Fruit fly (Drosophila melanogaster) whole organism, embryonic: ENCODE measurements around the gene CG7702.
A peak's percentile ranks its signal among the peaks of the same experiment; 100 is the strongest.

Experiments
- Antp ChIP-seq: fragments of 200-800 bp; sonication (Bioruptor generic); optimal IDR thresholded peaks from 3 replicates; lab custom pipeline; 2016; ENCODE audit warnings: missing biosample characterization, missing genetic modification characterization
- Awh ChIP-seq: fragments of 200-800 bp; sonication (Bioruptor generic); IDR thresholded peaks from 2 replicates; pipeline ENCODE4, ENCODE4 v1.3.6; 2022; ENCODE audit warnings: missing biosample characterization, missing genetic modification characterization
- Bgb ChIP-seq: fragments of 200-800 bp; sonication (Bioruptor generic); IDR thresholded peaks from 2 replicates; pipeline ENCODE4 v1.3.6; 2022; ENCODE audit warnings: missing biosample characterization, missing genetic modification characterization; ENCODE audit not compliant: partially characterized antibody
- Blimp-1 ChIP-seq: fragments of 200-800 bp; sonication (Bioruptor generic); optimal IDR thresholded peaks from 3 replicates; lab custom pipeline; 2018; ENCODE audit warnings: missing biosample characterization, missing genetic modification characterization, mild to moderate bottlenecking, moderate library complexity, missing genetic modification reagents
- CG12071 ChIP-seq: fragments of 200-800 bp; sonication (Bioruptor generic); optimal IDR thresholded peaks from 3 replicates; lab custom pipeline; 2018; ENCODE audit warnings: missing biosample characterization, mild to moderate bottlenecking, missing genetic modification characterization
- CG12155 ChIP-seq: fragments of 200-800 bp; sonication (Bioruptor generic); optimal IDR thresholded peaks from 3 replicates; lab custom pipeline; 2016; ENCODE audit warnings: missing biosample characterization, missing genetic modification characterization
- CG13123 ChIP-seq: fragments of 200-800 bp; sonication (Bioruptor generic); optimal IDR thresholded peaks from 2 replicates; lab custom pipeline; 2016; ENCODE audit warnings: missing biosample characterization, missing genetic modification characterization
- CG13287 ChIP-seq: fragments of 200-800 bp; sonication (Bioruptor generic); IDR thresholded peaks from 2 replicates; pipeline ENCODE4 v1.3.6; 2022; ENCODE audit warnings: missing biosample characterization, missing genetic modification characterization; ENCODE audit not compliant: partially characterized antibody
- CG14667 ChIP-seq: fragments of 200-800 bp; sonication (Bioruptor generic); IDR thresholded peaks from 2 replicates; pipeline ENCODE4 v1.3.6; 2022; ENCODE audit warnings: missing biosample characterization, missing genetic modification characterization
- CG14710 ChIP-seq: fragments of 200-800 bp; sonication (Bioruptor generic); optimal IDR thresholded peaks from 3 replicates; lab custom pipeline; 2019; ENCODE audit warnings: missing biosample characterization, mild to moderate bottlenecking, missing genetic modification characterization, moderate library complexity
- CG14860 ChIP-seq: fragments of 200-800 bp; sonication (Bioruptor generic); IDR thresholded peaks from 3 replicates; pipeline ENCODE4 v1.3.6; 2022; ENCODE audit warnings: missing biosample characterization, missing genetic modification characterization; ENCODE audit not compliant: partially characterized antibody
- CG17359 ChIP-seq: fragments of 200-800 bp; sonication (Bioruptor generic); optimal IDR thresholded peaks from 3 replicates; lab custom pipeline; 2018; ENCODE audit warnings: missing biosample characterization, mild to moderate bottlenecking, missing genetic modification characterization, moderate library complexity
- CG1832 ChIP-seq: fragments of 200-800 bp; sonication (Bioruptor generic); optimal IDR thresholded peaks from 2 replicates; lab custom pipeline; 2017; ENCODE audit warnings: missing biosample characterization, mild to moderate bottlenecking, missing genetic modification characterization, inconsistent platforms
- CG2678 ChIP-seq: fragments of 200-800 bp; sonication (Bioruptor generic); optimal IDR thresholded peaks from 3 replicates; lab custom pipeline; 2019; ENCODE audit warnings: missing biosample characterization, mild to moderate bottlenecking, missing genetic modification characterization, moderate library complexity
- CG2875 ChIP-seq: fragments of 200-800 bp; sonication (Bioruptor generic); optimal IDR thresholded peaks from 2 replicates; lab custom pipeline; 2017; ENCODE audit warnings: missing biosample characterization, mild to moderate bottlenecking, missing genetic modification characterization, missing genetic modification reagents
- CG31388 ChIP-seq: fragments of 200-800 bp; sonication (Bioruptor generic); optimal IDR thresholded peaks from 2 replicates; lab custom pipeline; 2016; ENCODE audit warnings: missing biosample characterization, missing genetic modification characterization
- CG31441 ChIP-seq: fragments of 200-800 bp; sonication (Bioruptor generic); IDR thresholded peaks from 2 replicates; pipeline ENCODE4 v1.3.6; 2022; ENCODE audit warnings: missing biosample characterization, missing genetic modification characterization
- CG34376 ChIP-seq: fragments of 200-800 bp; sonication (Bioruptor generic); optimal IDR thresholded peaks from 2 replicates; lab custom pipeline; 2018; ENCODE audit warnings: missing biosample characterization, mild to moderate bottlenecking, missing genetic modification characterization
- CG7271 ChIP-seq: fragments of 200-800 bp; sonication (Bioruptor generic); optimal IDR thresholded peaks from 2 replicates; lab custom pipeline; 2018; ENCODE audit warnings: missing biosample characterization, mild to moderate bottlenecking, missing genetic modification characterization, moderate library complexity
- CG7839 ChIP-seq: fragments of 200-800 bp; sonication (Bioruptor generic); optimal IDR thresholded peaks from 3 replicates; lab custom pipeline; 2018; ENCODE audit warnings: missing biosample characterization, mild to moderate bottlenecking, missing genetic modification characterization, moderate library complexity
- CG9727 ChIP-seq: fragments of 200-800 bp; sonication (Bioruptor generic); optimal IDR thresholded peaks from 3 replicates; lab custom pipeline; 2017; ENCODE audit warnings: missing biosample characterization, mild to moderate bottlenecking, missing genetic modification characterization
- Fer3 ChIP-seq: fragments of 200-800 bp; sonication (Bioruptor generic); optimal IDR thresholded peaks from 2 replicates; lab custom pipeline; 2018; ENCODE audit warnings: missing biosample characterization, mild to moderate bottlenecking, missing genetic modification characterization, moderate library complexity
- HLH4C ChIP-seq: fragments of 200-800 bp; sonication (Bioruptor generic); IDR thresholded peaks from 3 replicates; pipeline ENCODE4 v1.3.6; 2022; ENCODE audit warnings: missing biosample characterization, missing genetic modification characterization; ENCODE audit not compliant: partially characterized antibody
- Hey ChIP-seq: fragments of 200-800 bp; sonication (Bioruptor generic); optimal IDR thresholded peaks from 3 replicates; lab custom pipeline; 2018; ENCODE audit warnings: missing biosample characterization, mild to moderate bottlenecking, missing genetic modification characterization
- Hr3 ChIP-seq: fragments of 200-800 bp; sonication (Bioruptor generic); optimal IDR thresholded peaks from 3 replicates; lab custom pipeline; 2016; ENCODE audit warnings: missing biosample characterization, missing genetic modification characterization
- Hsf ChIP-seq: fragments of 200-800 bp; sonication (Bioruptor generic); optimal IDR thresholded peaks from 3 replicates; lab custom pipeline; 2016; ENCODE audit warnings: missing biosample characterization, missing genetic modification characterization
- Jarid2 ChIP-seq: fragments of 200-800 bp; sonication (Bioruptor generic); optimal IDR thresholded peaks from 3 replicates; lab custom pipeline; 2017; ENCODE audit warnings: mild to moderate bottlenecking, missing biosample characterization, missing genetic modification reagents, missing genetic modification characterization
- Oli ChIP-seq: fragments of 200-800 bp; sonication (Bioruptor generic); optimal IDR thresholded peaks from 2 replicates; lab custom pipeline; 2018; ENCODE audit warnings: missing biosample characterization, mild to moderate bottlenecking, missing genetic modification characterization, moderate library complexity
- Pdp1 ChIP-seq, 2 experiments: fragments of 200-800 bp; sonication (Bioruptor generic); optimal IDR thresholded peaks; 3 replicates each; lab custom pipeline; 2016; ENCODE audit warnings: missing biosample characterization in 2 of 2, missing genetic modification characterization in 2 of 2, mild to moderate bottlenecking in 1 of 2, moderate library complexity in 1 of 2
- Scr ChIP-seq: fragments of 200-800 bp; sonication (Bioruptor generic); IDR thresholded peaks from 2 replicates; pipeline ENCODE4 v1.3.6; 2022; ENCODE audit warnings: missing biosample characterization, missing genetic modification characterization; ENCODE audit not compliant: partially characterized antibody
- Trl ChIP-seq, 3 experiments: fragments of >200 bp in 2 of 3; fragments of 200-800 bp in 1 of 3; sonication (Bioruptor generic) in 1 of 3; optimal IDR thresholded peaks; 2 replicates in 1 of 3; 3 replicates in 2 of 3; lab custom pipeline; 2016 to 2017; ENCODE audit warnings: missing biosample characterization in 1 of 3, missing genetic modification characterization in 1 of 3
- ato ChIP-seq: fragments of 200-800 bp; sonication (Bioruptor generic); IDR thresholded peaks from 2 replicates; pipeline ENCODE4 v1.3.6; 2022; ENCODE audit warnings: missing biosample characterization, missing genetic modification characterization; ENCODE audit not compliant: partially characterized antibody
- btn ChIP-seq: fragments of 200-800 bp; sonication (Bioruptor generic); optimal IDR thresholded peaks from 2 replicates; lab custom pipeline; 2016; ENCODE audit warnings: missing biosample characterization, missing genetic modification characterization
- cwo ChIP-seq: fragments of 200-800 bp; sonication (Bioruptor generic); optimal IDR thresholded peaks from 3 replicates; lab custom pipeline; 2017; ENCODE audit warnings: missing biosample characterization, missing genetic modification characterization, mild to moderate bottlenecking, moderate library complexity, missing genetic modification reagents
- dati ChIP-seq: fragments of 200-800 bp; sonication (Bioruptor generic); IDR thresholded peaks from 2 replicates; pipeline ENCODE4 v1.3.6; 2022; ENCODE audit warnings: missing biosample characterization, missing genetic modification characterization
- dmrt99B ChIP-seq: fragments of 200-800 bp; sonication (Bioruptor generic); optimal IDR thresholded peaks from 2 replicates; lab custom pipeline; 2018; ENCODE audit warnings: missing biosample characterization, mild to moderate bottlenecking, missing genetic modification characterization, moderate library complexity
- eve ChIP-seq, 2 experiments: fragments of >200 bp; optimal IDR thresholded peaks; 2 replicates each; lab custom pipeline; 2017; ENCODE audit warnings: missing biosample characterization in 2 of 2, missing genetic modification characterization in 2 of 2
- fd64A ChIP-seq: fragments of 200-800 bp; sonication (Bioruptor generic); optimal IDR thresholded peaks from 3 replicates; lab custom pipeline; 2018; ENCODE audit warnings: missing biosample characterization, mild to moderate bottlenecking, missing genetic modification characterization
- gce ChIP-seq: fragments of 200-800 bp; sonication (Bioruptor generic); IDR thresholded peaks from 3 replicates; pipeline ENCODE4 v1.3.6; 2022; ENCODE audit warnings: missing biosample characterization, missing genetic modification characterization
- gsb-n ChIP-seq: fragments of 200-800 bp; sonication (Bioruptor generic); optimal IDR thresholded peaks from 3 replicates; lab custom pipeline; 2018; ENCODE audit warnings: missing biosample characterization, mild to moderate bottlenecking, missing genetic modification characterization
- knrl ChIP-seq: fragments of 200-800 bp; sonication (Bioruptor generic); IDR thresholded peaks from 3 replicates; pipeline ENCODE4 v1.3.6; 2022; ENCODE audit warnings: missing biosample characterization, missing genetic modification characterization; ENCODE audit not compliant: partially characterized antibody
- nau ChIP-seq: fragments of 200-800 bp; sonication (Bioruptor generic); optimal IDR thresholded peaks from 3 replicates; lab custom pipeline; 2017; ENCODE audit warnings: missing biosample characterization, mild to moderate bottlenecking, missing genetic modification characterization, missing genetic modification reagents
- nerfin-1 ChIP-seq: fragments of 200-800 bp; sonication (Bioruptor generic); optimal IDR thresholded peaks from 3 replicates; lab custom pipeline; 2019; ENCODE audit warnings: missing biosample characterization, mild to moderate bottlenecking, missing genetic modification characterization, moderate library complexity
- seq ChIP-seq: fragments of 200-800 bp; sonication (Bioruptor generic); IDR thresholded peaks from 2 replicates; pipeline ENCODE4 v1.3.6; 2022; ENCODE audit warnings: missing biosample characterization, missing genetic modification characterization
- slp2 ChIP-seq: fragments of 200-800 bp; sonication (Bioruptor generic); optimal IDR thresholded peaks from 2 replicates; lab custom pipeline; 2016; ENCODE audit warnings: missing biosample characterization, missing genetic modification characterization
- tap ChIP-seq: fragments of 200-800 bp; optimal IDR thresholded peaks from 3 replicates; lab custom pipeline; 2019; ENCODE audit warnings: missing biosample characterization, mild to moderate bottlenecking, missing genetic modification characterization, moderate library complexity
- wek ChIP-seq: fragments of 200-800 bp; sonication (Bioruptor generic); optimal IDR thresholded peaks from 3 replicates; lab custom pipeline; 2018; ENCODE audit warnings: missing biosample characterization, mild to moderate bottlenecking, missing genetic modification characterization, moderate library complexity

CG7702 gene

dm6 chr3R:18624541-18624940 lies 44.6 kb upstream of the CG7702 start (continued):
- no peak for TF ChIP-seq Blimp-1 (GFP tag; lab: Kevin White, UChicago)
- peak; percentile 11 for TF ChIP-seq dmrt99B (tag; lab: Kevin White, UChicago)
- TF ChIP-seq CG13123 (GFP tag; lab: Kevin White, UChicago) = no peak

- no peak for TF ChIP-seq CG31441 (GFP tag; lab: Robert Waterston, UW)
- peak; percentile 70 for TF ChIP-seq CG14860 (GFP tag; lab: Robert Waterston, UW)
- peak; percentile 36; the same call in 1 of the 3 replicates for TF ChIP-seq gce (GFP tag; lab: Robert Waterston, UW)
- TF ChIP-seq wek (GFP tag; lab: Kevin White, UChicago) = no peak
- TF ChIP-seq dati (GFP tag; lab: Robert Waterston, UW) = no peak
- TF ChIP-seq CG14710 = no peak
- no peak for TF ChIP-seq Oli
- peak; percentile 78 for TF ChIP-seq HLH4C (GFP tag; lab: Robert Waterston, UW)
- TF ChIP-seq CG9727 (GFP tag; lab: Kevin White, UChicago) = no peak
- TF ChIP-seq Fer3 = no peak
- TF ChIP-seq CG1832 = no peak
- no peak for TF ChIP-seq Trl (optimal IDR thresholded peaks at IDR 0.05; lab: Kevin White, UChicago)
- TF ChIP-seq Trl (GFP tag; optimal IDR thresholded peaks at IDR 0.05; lab: Kevin White, UChicago) = no peak
- no peak for TF ChIP-seq Hey (tag; lab: Kevin White, UChicago)
- no peak for TF ChIP-seq CG7271 (tag; lab: Kevin White, UChicago)
- peak; percentile 74 for TF ChIP-seq ato
- TF ChIP-seq Hsf (GFP tag; lab: Kevin White, UChicago) = no peak
- TF ChIP-seq Pdp1 (GFP tag; optimal IDR thresholded peaks at IDR 0.05; lab: Kevin White, UChicago) = peak in 1 of 2 experiments; percentile 47
- TF ChIP-seq CG12071 = no peak
- no peak for TF ChIP-seq CG31388
- no peak for TF ChIP-seq fd64A
- TF ChIP-seq tap (tag; lab: Kevin White, UChicago) = no peak
- peak; percentile 65; the same call in 1 of the 2 replicates for TF ChIP-seq Awh
- TF ChIP-seq CG34376 = no peak
- no peak for TF ChIP-seq CG7839 (tag; lab: Kevin White, UChicago)
- TF ChIP-seq Scr = peak; percentile 57; the same call in 1 of the 2 replicates
- TF ChIP-seq CG17359 = no peak
- peak; percentile 61 for TF ChIP-seq Bgb
- TF ChIP-seq seq = no peak
- no peak for TF ChIP-seq CG2875 (GFP tag; lab: Kevin White, UChicago)
- TF ChIP-seq nau = no peak
- TF ChIP-seq btn (GFP tag; lab: Kevin White, UChicago) = no peak
- peak; percentile 44 for TF ChIP-seq knrl (GFP tag; lab: Robert Waterston, UW)
- TF ChIP-seq cwo (GFP tag; lab: Kevin White, UChicago) = no peak
- peak; percentile 43; the same call in 1 of the 2 replicates for TF ChIP-seq CG13287
- no peak for TF ChIP-seq gsb-n
- no peak for TF ChIP-seq CG2678 (tag; lab: Kevin White, UChicago)
- no peak for TF ChIP-seq CG12155 (GFP tag; lab: Kevin White, UChicago)
- no peak for TF ChIP-seq Antp (GFP tag; lab: Kevin White, UChicago)
- TF ChIP-seq Hr3 (GFP tag; lab: Kevin White, UChicago) = no peak
- no peak for TF ChIP-seq CG14667 (GFP tag; lab: Robert Waterston, UW)
- TF ChIP-seq slp2 (GFP tag; lab: Kevin White, UChicago) = no peak
- TF ChIP-seq eve (GFP tag; optimal IDR thresholded peaks at IDR 0.05; lab: Kevin White, UChicago) = no peak
- no peak for TF ChIP-seq nerfin-1 (tag; lab: Kevin White, UChicago)
- no peak for TF ChIP-seq Jarid2 (GFP tag; lab: Kevin White, UChicago)
These were observed 40.8 kb upstream of the CG7702 start for dm6 chr3R:18628311-18628811.
